Worm (Caenorhabditis elegans): Measurements from ENCODE around the gene R155.5.
A peak's percentile ranks its signal among the peaks of the same experiment; 100 is the strongest.

DNA sequence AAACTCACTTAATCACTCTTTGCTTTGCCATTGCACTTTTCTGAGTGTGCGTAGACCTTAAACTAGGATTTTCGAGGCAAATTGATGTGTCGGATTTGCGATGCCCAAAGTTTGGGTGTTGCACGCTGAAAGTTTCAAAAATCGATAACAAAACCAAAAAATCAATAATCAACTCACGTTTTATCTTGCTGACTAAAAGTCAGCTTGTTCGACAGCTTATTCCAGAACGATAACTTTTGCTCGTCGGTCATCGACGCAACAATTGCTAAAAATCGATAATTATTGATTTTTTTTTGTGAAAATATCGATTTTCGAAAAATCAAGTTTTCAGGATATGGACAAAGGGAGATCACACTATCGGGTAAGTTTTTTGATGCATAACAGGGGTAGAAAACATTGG is 42.2 kb upstream of the R155.5 start:
- no peak for TF ChIP-seq flt-1 (GFP tag; IDR thresholded peaks at IDR 0.05)
- no peak for TF ChIP-seq cog-1 (tag; optimal IDR thresholded peaks at IDR 0.05)
- TF ChIP-seq ztf-23 (GFP tag; IDR thresholded peaks at IDR 0.05), result no peak
- no peak for TF ChIP-seq ztf-29 (GFP tag; IDR thresholded peaks at IDR 0.05)
- TF ChIP-seq tab-1 (GFP tag; IDR thresholded peaks at IDR 0.05), result no peak
- TF ChIP-seq T22C8.4 (GFP tag; IDR thresholded peaks at IDR 0.05), result peak; percentile 72
- TF ChIP-seq ref-1 (GFP tag; conservative IDR thresholded peaks at IDR 0.05), result no peak
- no peak for TF ChIP-seq klf-2 (GFP tag; conservative IDR thresholded peaks at IDR 0.05)
- no peak for TF ChIP-seq med-1 (GFP tag; optimal IDR thresholded peaks at IDR 0.05; ENCODE audit: insufficient read depth)
